Fruit fly (Drosophila melanogaster): ENCODE results near the gene Rab3GAP1.

DNA sequence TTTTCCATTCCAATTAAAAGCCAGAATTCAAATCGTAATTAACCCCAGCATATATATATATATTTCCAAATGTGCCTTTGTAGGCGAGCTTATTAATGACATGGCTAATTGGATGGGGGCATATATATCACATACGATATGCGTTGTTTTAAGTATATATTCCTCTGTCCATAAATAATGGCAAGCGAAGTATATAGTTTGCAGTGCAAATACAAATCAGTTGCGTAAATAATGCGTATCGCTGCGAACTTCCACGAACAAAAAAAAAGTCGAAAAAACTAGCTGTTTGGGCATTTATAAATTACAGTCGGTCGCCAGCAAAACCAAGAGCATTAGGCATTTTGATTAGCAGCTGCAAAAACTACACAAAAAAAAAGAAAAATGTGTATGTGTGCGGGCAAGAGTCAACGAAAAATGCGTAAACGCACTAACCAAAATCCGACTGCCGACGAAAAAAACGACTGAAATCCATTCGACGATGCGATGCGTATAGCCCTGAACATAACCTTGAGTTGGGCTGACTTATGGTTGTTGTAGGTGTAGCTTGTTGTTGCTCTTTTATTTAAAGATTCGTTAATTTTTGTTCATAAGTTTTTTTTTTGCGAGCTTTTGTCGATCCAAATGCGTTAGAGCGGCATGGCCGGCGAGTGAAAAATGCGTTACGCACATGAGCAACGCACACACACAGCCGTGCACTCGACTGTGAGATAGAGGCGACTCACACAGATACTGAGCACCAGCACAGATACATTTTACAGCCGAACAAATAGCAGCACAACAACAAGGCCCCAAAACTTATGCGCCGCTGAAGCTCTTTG is 27.1 kb upstream of the Rab3GAP1 start:
- TF ChIP-seq CG8319 (GFP tag; optimal IDR thresholded peaks at IDR 0.05) (no peak), CG8119 (GFP tag; IDR thresholded peaks at IDR 0.05) (no peak), acj6 (GFP tag; optimal IDR thresholded peaks at IDR 0.05) (no peak), CG10631 (GFP tag; optimal IDR thresholded peaks at IDR 0.05) (no peak), Sox102F (GFP tag; optimal IDR thresholded peaks at IDR 0.05) (no peak), Sox14 (GFP tag; optimal IDR thresholded peaks at IDR 0.05) (no peak), CG16779 (tag; optimal IDR thresholded peaks at IDR 0.05) (no peak), CG10669 (GFP tag; optimal IDR thresholded peaks at IDR 0.05) (no peak), pdm3 (GFP tag; optimal IDR thresholded peaks at IDR 0.05) (no peak), Hr38 (GFP tag; optimal IDR thresholded peaks at IDR 0.05) (no peak), topi (GFP tag; optimal IDR thresholded peaks at IDR 0.05) (no peak)

Measured in whole organism, prepupa.